Fruit fly (Drosophila melanogaster): ENCODE data around the gene sfl.

Gene sfl

DNA sequence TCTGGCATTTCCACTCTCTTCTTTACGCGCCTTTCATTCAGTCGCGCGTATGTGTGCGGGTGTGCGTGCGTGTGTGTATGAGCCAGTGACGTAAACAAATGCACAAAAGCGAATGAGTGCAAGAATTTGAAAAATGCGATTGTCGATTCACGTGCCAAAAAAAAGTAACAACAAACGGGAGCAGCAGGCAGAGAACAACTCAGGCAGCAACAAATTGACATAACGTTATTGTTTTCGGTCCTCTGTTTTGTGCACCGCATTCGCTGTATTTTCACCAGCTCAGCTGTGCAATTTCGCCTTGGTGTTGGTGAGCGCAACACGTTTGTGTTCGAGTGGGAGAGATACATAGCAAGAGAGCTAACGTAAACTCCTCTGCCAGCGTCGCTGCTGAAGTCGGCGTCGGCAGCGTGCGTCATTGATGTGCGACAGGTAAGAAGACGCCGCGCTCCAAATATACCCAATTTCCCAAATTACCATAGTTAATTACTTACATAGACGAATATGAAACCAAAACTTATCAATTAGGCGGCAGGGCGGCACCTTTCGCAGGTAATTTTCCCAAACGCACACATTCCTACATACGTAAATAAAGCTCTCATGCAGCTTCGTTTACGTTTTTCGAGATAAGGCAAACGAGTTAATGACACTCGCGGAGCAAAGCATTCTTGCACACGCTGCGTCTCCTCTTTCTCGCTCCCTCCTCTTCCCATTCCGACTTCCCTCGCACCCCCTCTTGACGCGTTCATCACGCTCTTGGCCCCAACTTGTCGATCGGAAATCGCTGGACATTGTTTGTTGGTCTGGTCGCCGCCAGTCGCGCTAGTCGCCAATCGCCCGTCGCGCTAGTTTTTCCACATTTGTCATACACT, 807 bp downstream of the sfl start (continued):
- no peak for TF ChIP-seq danr (GFP tag; IDR thresholded peaks at IDR 0.05)
- TF ChIP-seq Nf-YA (GFP tag; IDR thresholded peaks at IDR 0.05), result no peak
- no peak for TF ChIP-seq CG31365 (tag; optimal IDR thresholded peaks at IDR 0.05)
- no peak for TF ChIP-seq CG1792 (GFP tag; optimal IDR thresholded peaks at IDR 0.05)
- no peak for TF ChIP-seq hkb (optimal IDR thresholded peaks at IDR 0.05)
- TF ChIP-seq hkb (GFP tag; IDR thresholded peaks at IDR 0.05), result no peak
- no peak for TF ChIP-seq CG9876 (GFP tag; optimal IDR thresholded peaks at IDR 0.05)
- no peak for TF ChIP-seq CG8359 (GFP tag; optimal IDR thresholded peaks at IDR 0.05; ENCODE audit: borderline replicate concordance)
- TF ChIP-seq CG1233 (GFP tag; optimal IDR thresholded peaks at IDR 0.05), result no peak
- no peak for TF ChIP-seq HLH4C (GFP tag; IDR thresholded peaks at IDR 0.05; ENCODE audit: partially characterized antibody)
- no peak for TF ChIP-seq CG13123 (GFP tag; optimal IDR thresholded peaks at IDR 0.05)
- no peak for TF ChIP-seq tio (GFP tag; optimal IDR thresholded peaks at IDR 0.05)
- TF ChIP-seq sima (GFP tag; optimal IDR thresholded peaks at IDR 0.05), result no peak
- TF ChIP-seq tup (GFP tag; optimal IDR thresholded peaks at IDR 0.05), result no peak
- no peak for TF ChIP-seq CG9797 (GFP tag; optimal IDR thresholded peaks at IDR 0.05)
- no peak for TF ChIP-seq CG14050 (GFP tag; IDR thresholded peaks at IDR 0.05)
- no peak for TF ChIP-seq CG2129 (GFP tag; IDR thresholded peaks at IDR 0.05; ENCODE audit: partially characterized antibody)
- no peak for TF ChIP-seq Nf-YB (GFP tag; optimal IDR thresholded peaks at IDR 0.05)
- TF ChIP-seq CG8290 (GFP tag; optimal IDR thresholded peaks at IDR 0.05), result no peak
- peak in 1 of 2 experiments; percentile 11 for TF ChIP-seq CG8290 (tag; optimal IDR thresholded peaks at IDR 0.05)
- peak; percentile 51 for TF ChIP-seq scrt (GFP tag; optimal IDR thresholded peaks at IDR 0.05)
- no peak for TF ChIP-seq sqz (GFP tag; optimal IDR thresholded peaks at IDR 0.05)
- TF ChIP-seq Bdp1 (GFP tag; optimal IDR thresholded peaks at IDR 0.05), result no peak
- TF ChIP-seq pan (optimal IDR thresholded peaks at IDR 0.05), result no peak
- TF ChIP-seq pan (GFP tag; optimal IDR thresholded peaks at IDR 0.05 in 1 of 2, IDR thresholded peaks at IDR 0.05 in 1 of 2), result no peak
- TF ChIP-seq Rfx (GFP tag; IDR thresholded peaks at IDR 0.05), result 0 out of 2 replicates have a peak, but pooled peaks have one; percentile 12
- no peak for TF ChIP-seq chn (GFP tag; optimal IDR thresholded peaks at IDR 0.05)
- TF ChIP-seq sens (GFP tag), result peak; percentile 36
- TF ChIP-seq CG17802 (tag; optimal IDR thresholded peaks at IDR 0.05), result no peak
- TF ChIP-seq CG6813 (GFP tag; optimal IDR thresholded peaks at IDR 0.05), result no peak
- TF ChIP-seq CG4424 (GFP tag; optimal IDR thresholded peaks at IDR 0.05), result no peak
- no peak for TF ChIP-seq CG4820 (GFP tag; optimal IDR thresholded peaks at IDR 0.05)
- TF ChIP-seq CG11504 (tag; optimal IDR thresholded peaks at IDR 0.05), result no peak
- TF ChIP-seq Dref (GFP tag; IDR thresholded peaks at IDR 0.05), result no peak
- no peak for TF ChIP-seq CG17568 (GFP tag; optimal IDR thresholded peaks at IDR 0.05)
- no peak for TF ChIP-seq lola (GFP tag; optimal IDR thresholded peaks at IDR 0.05)
- TF ChIP-seq CG3726 (GFP tag; IDR thresholded peaks at IDR 0.05), result no peak
- TF ChIP-seq lilli (GFP tag; optimal IDR thresholded peaks at IDR 0.05), result no peak
- no peak for TF ChIP-seq CG12659 (GFP tag; optimal IDR thresholded peaks at IDR 0.05)
- TF ChIP-seq cg (GFP tag; optimal IDR thresholded peaks at IDR 0.05), result peak; percentile 93
- TF ChIP-seq CG10147 (GFP tag; optimal IDR thresholded peaks at IDR 0.05), result no peak
- no peak for TF ChIP-seq ewg (GFP tag; optimal IDR thresholded peaks at IDR 0.05)
- no peak for TF ChIP-seq CG2875 (GFP tag; optimal IDR thresholded peaks at IDR 0.05)
- TF ChIP-seq CG6272 (GFP tag; IDR thresholded peaks at IDR 0.05), result no peak
- no peak for TF ChIP-seq kah (GFP tag; optimal IDR thresholded peaks at IDR 0.05)
- no peak for TF ChIP-seq CG31388 (GFP tag; optimal IDR thresholded peaks at IDR 0.05)
- TF ChIP-seq CG1529 (GFP tag; optimal IDR thresholded peaks at IDR 0.05), result no peak
- TF ChIP-seq esg (GFP tag; conservative IDR thresholded peaks at IDR 0.05), result no peak
- no peak for TF ChIP-seq Lpt (GFP tag; optimal IDR thresholded peaks at IDR 0.05)
- no peak for TF ChIP-seq CG11247 (GFP tag; IDR thresholded peaks at IDR 0.05)
